Fruit fly (Drosophila melanogaster) whole organism, embryonic: ENCODE results near the gene fzy.

ENCODE experiments used
- CG10147 ChIP-seq: fragments of 200-800 bp; sonication (Bioruptor generic); optimal IDR thresholded peaks from 2 replicates; lab custom pipeline; 2019; ENCODE audit warnings: missing biosample characterization, mild to moderate bottlenecking, missing genetic modification characterization, moderate library complexity
- CG10654 ChIP-seq: fragments of 200-800 bp; sonication (Bioruptor generic); optimal IDR thresholded peaks from 2 replicates; lab custom pipeline; 2016; ENCODE audit warnings: missing biosample characterization, missing genetic modification characterization
- CG11247 ChIP-seq: fragments of 200-800 bp; sonication (Bioruptor generic); IDR thresholded peaks from 2 replicates; pipeline ENCODE4 v1.3.6; 2022; ENCODE audit warnings: missing biosample characterization, missing genetic modification characterization
- CG11504 ChIP-seq: fragments of 200-800 bp; sonication (Bioruptor generic); optimal IDR thresholded peaks from 3 replicates; lab custom pipeline; 2019; ENCODE audit warnings: missing biosample characterization, mild to moderate bottlenecking, missing genetic modification characterization, moderate library complexity
- CG11723 ChIP-seq: fragments of 200-800 bp; sonication (Bioruptor generic); optimal IDR thresholded peaks from 2 replicates; lab custom pipeline; 2017; ENCODE audit warnings: missing biosample characterization, mild to moderate bottlenecking, missing genetic modification characterization
- CG12219 ChIP-seq: fragments of 200-800 bp; sonication (Bioruptor generic); optimal IDR thresholded peaks from 3 replicates; lab custom pipeline; 2018; ENCODE audit warnings: missing biosample characterization, mild to moderate bottlenecking, missing genetic modification characterization
- CG13624 ChIP-seq: fragments of 200-800 bp; sonication (Bioruptor generic); optimal IDR thresholded peaks from 2 replicates; lab custom pipeline; 2016; ENCODE audit warnings: missing biosample characterization, missing genetic modification characterization
- CG13775 ChIP-seq: fragments of 200-800 bp; sonication (Bioruptor generic); optimal IDR thresholded peaks from 3 replicates; lab custom pipeline; 2017; ENCODE audit warnings: missing biosample characterization, mild to moderate bottlenecking, missing genetic modification characterization
- CG15269 ChIP-seq: fragments of 200-800 bp; sonication (Bioruptor generic); optimal IDR thresholded peaks from 2 replicates; lab custom pipeline; 2018; ENCODE audit warnings: missing biosample characterization, mild to moderate bottlenecking, missing genetic modification characterization, moderate library complexity
- CG15514 ChIP-seq: fragments of 200-800 bp; sonication (Bioruptor generic); optimal IDR thresholded peaks from 3 replicates; lab custom pipeline; 2017; ENCODE audit warnings: missing biosample characterization, missing genetic modification characterization, mild to moderate bottlenecking, moderate library complexity, missing genetic modification reagents
- CG16779 ChIP-seq: fragments of 200-800 bp; sonication (Bioruptor generic); IDR thresholded peaks from 2 replicates; pipeline ENCODE4 v1.3.6; 2022; ENCODE audit warnings: missing biosample characterization, missing genetic modification characterization
- CG17385 ChIP-seq: fragments of 200-800 bp; sonication (Bioruptor generic); optimal IDR thresholded peaks from 3 replicates; lab custom pipeline; 2018; ENCODE audit warnings: missing biosample characterization, mild to moderate bottlenecking, missing genetic modification characterization
- CG31388 ChIP-seq: fragments of 200-800 bp; sonication (Bioruptor generic); optimal IDR thresholded peaks from 2 replicates; lab custom pipeline; 2016; ENCODE audit warnings: missing biosample characterization, missing genetic modification characterization
- CG4730 ChIP-seq: fragments of 200-800 bp; sonication (Bioruptor generic); IDR thresholded peaks from 2 replicates; pipeline ENCODE4 v1.3.6; 2022; ENCODE audit warnings: missing biosample characterization, missing genetic modification characterization
- CG6689 ChIP-seq: fragments of 200-800 bp; sonication (Bioruptor generic); IDR thresholded peaks from 2 replicates; pipeline ENCODE4 v1.3.6; 2022; ENCODE audit warnings: missing biosample characterization, missing genetic modification characterization
- CG7372 ChIP-seq: fragments of 200-800 bp; sonication (Bioruptor generic); IDR thresholded peaks from 2 replicates; pipeline ENCODE4 v1.3.6; 2022; ENCODE audit warnings: missing biosample characterization, missing genetic modification characterization
- CG7839 ChIP-seq: fragments of 200-800 bp; sonication (Bioruptor generic); optimal IDR thresholded peaks from 3 replicates; lab custom pipeline; 2018; ENCODE audit warnings: missing biosample characterization, mild to moderate bottlenecking, missing genetic modification characterization, moderate library complexity
- CG8281 ChIP-seq: fragments of 200-800 bp; sonication (Bioruptor generic); optimal IDR thresholded peaks from 2 replicates; lab custom pipeline; 2018; ENCODE audit warnings: missing biosample characterization, mild to moderate bottlenecking, missing genetic modification characterization, moderate library complexity
- CG8359 ChIP-seq: fragments of 200-800 bp; sonication (Bioruptor generic); optimal IDR thresholded peaks from 2 replicates; lab custom pipeline; 2017; ENCODE audit warnings: missing biosample characterization, mild to moderate bottlenecking, missing genetic modification characterization, borderline replicate concordance
- CG8478 ChIP-seq: fragments of >200 bp; optimal IDR thresholded peaks from 2 replicates; lab custom pipeline; 2018
- CG8924 ChIP-seq: fragments of 200-800 bp; optimal IDR thresholded peaks from 3 replicates; lab custom pipeline; 2019; ENCODE audit warnings: missing biosample characterization, mild to moderate bottlenecking, missing genetic modification characterization, moderate library complexity
- CG9215 ChIP-seq: fragments of 200-800 bp; sonication (Bioruptor generic); IDR thresholded peaks from 2 replicates; pipeline ENCODE4 v1.3.6; 2022; ENCODE audit warnings: missing biosample characterization, missing genetic modification characterization
- CG9876 ChIP-seq: fragments of 200-800 bp; sonication (Bioruptor generic); optimal IDR thresholded peaks from 2 replicates; lab custom pipeline; 2016; ENCODE audit warnings: missing biosample characterization, missing genetic modification characterization
- CHES-1-like ChIP-seq: fragments of 200-800 bp; sonication (Bioruptor generic); optimal IDR thresholded peaks from 2 replicates; lab custom pipeline; 2016; ENCODE audit warnings: missing biosample characterization, missing genetic modification characterization
- D19B ChIP-seq: fragments of 200-800 bp; sonication (Bioruptor generic); optimal IDR thresholded peaks from 2 replicates; lab custom pipeline; 2017; ENCODE audit warnings: missing biosample characterization, mild to moderate bottlenecking, missing genetic modification characterization
- Hr39 ChIP-seq: fragments of >200 bp; optimal IDR thresholded peaks from 2 replicates; lab custom pipeline; 2017
- MTF-1 ChIP-seq: fragments of 200-800 bp; sonication (Bioruptor generic); optimal IDR thresholded peaks from 2 replicates; lab custom pipeline; 2018; ENCODE audit warnings: missing biosample characterization, mild to moderate bottlenecking, missing genetic modification characterization, borderline replicate concordance
- Med ChIP-seq: fragments of 200-800 bp; sonication (Bioruptor generic); peaks from one replicate; lab custom pipeline; 2016; ENCODE audit warnings: missing biosample characterization, missing genetic modification characterization, mild to moderate bottlenecking, inconsistent platforms, moderate library complexity
- Mes4 ChIP-seq: fragments of 200-800 bp; sonication (Bioruptor generic); optimal IDR thresholded peaks from 2 replicates; lab custom pipeline; 2016; ENCODE audit warnings: missing biosample characterization, missing genetic modification characterization
- Nf-YA ChIP-seq: fragments of 200-800 bp; sonication (Bioruptor generic); IDR thresholded peaks from 2 replicates; pipeline ENCODE4 v1.3.6; 2022; ENCODE audit warnings: missing biosample characterization, missing genetic modification characterization
- Nf-YC ChIP-seq: fragments of 200-800 bp; optimal IDR thresholded peaks from 3 replicates; lab custom pipeline; 2019; ENCODE audit warnings: missing biosample characterization, mild to moderate bottlenecking, missing genetic modification characterization, moderate library complexity
- Pdp1 ChIP-seq, 2 experiments: fragments of 200-800 bp; sonication (Bioruptor generic); optimal IDR thresholded peaks; 3 replicates each; lab custom pipeline; 2016; ENCODE audit warnings: missing biosample characterization in 2 of 2, missing genetic modification characterization in 2 of 2, mild to moderate bottlenecking in 1 of 2, moderate library complexity in 1 of 2
- Rfx ChIP-seq: fragments of 200-800 bp; sonication (Bioruptor generic); IDR thresholded peaks from 2 replicates; pipeline ENCODE4 v1.3.6; 2022; ENCODE audit warnings: missing biosample characterization, missing genetic modification characterization
- Xrp1 ChIP-seq: fragments of 200-800 bp; sonication (Bioruptor generic); IDR thresholded peaks from 2 replicates; pipeline ENCODE4 v1.3.6; 2022; ENCODE audit warnings: missing biosample characterization, missing genetic modification characterization
- abd-A ChIP-seq: fragments of 200-800 bp; sonication (Bioruptor generic); optimal IDR thresholded peaks from 3 replicates; lab custom pipeline; 2019; ENCODE audit warnings: missing biosample characterization, mild to moderate bottlenecking, missing genetic modification characterization, moderate library complexity
- al ChIP-seq: fragments of 200-800 bp; sonication (Bioruptor generic); IDR thresholded peaks from 2 replicates; pipeline ENCODE4 v1.3.6; 2022; ENCODE audit warnings: missing biosample characterization, missing genetic modification characterization
- ase ChIP-seq: fragments of 200-800 bp; sonication (Bioruptor generic); IDR thresholded peaks from 3 replicates; pipeline ENCODE4 v1.3.6; 2022; ENCODE audit warnings: missing biosample characterization, missing genetic modification characterization
- bowl ChIP-seq: fragments of 200-800 bp; sonication (Bioruptor generic); IDR thresholded peaks from 2 replicates; pipeline ENCODE4 v1.3.6; 2022; ENCODE audit warnings: missing biosample characterization, missing genetic modification characterization
- cas ChIP-seq: fragments of 200-800 bp; sonication (Bioruptor generic); IDR thresholded peaks from 2 replicates; pipeline ENCODE4 v1.3.6; 2022; ENCODE audit warnings: missing biosample characterization, missing genetic modification characterization
- danr ChIP-seq: fragments of 200-800 bp; sonication (Bioruptor generic); IDR thresholded peaks from 2 replicates; pipeline ENCODE4 v1.3.6; 2022; ENCODE audit warnings: missing biosample characterization, missing genetic modification characterization
- en ChIP-seq: fragments of 200-800 bp; sonication (Bioruptor generic); optimal IDR thresholded peaks from 2 replicates; lab custom pipeline; 2016; ENCODE audit warnings: missing biosample characterization, missing genetic modification characterization
- fd3F ChIP-seq: fragments of 200-800 bp; sonication (Bioruptor generic); optimal IDR thresholded peaks from 2 replicates; lab custom pipeline; 2018; ENCODE audit warnings: missing biosample characterization, mild to moderate bottlenecking, missing genetic modification characterization, moderate library complexity
- fru ChIP-seq: fragments of >200 bp; optimal IDR thresholded peaks from 2 replicates; lab custom pipeline; 2017
- jigr1 ChIP-seq: fragments of 200-800 bp; sonication (Bioruptor generic); IDR thresholded peaks from 3 replicates; pipeline ENCODE4 v1.3.6; 2022; ENCODE audit warnings: missing biosample characterization, missing genetic modification characterization
- kni ChIP-seq: fragments of 200-800 bp; sonication (Bioruptor generic); optimal IDR thresholded peaks from 3 replicates; lab custom pipeline; 2017; ENCODE audit warnings: mild to moderate bottlenecking, missing biosample characterization, missing genetic modification reagents, missing genetic modification characterization
- knrl ChIP-seq: fragments of 200-800 bp; sonication (Bioruptor generic); IDR thresholded peaks from 3 replicates; pipeline ENCODE4 v1.3.6; 2022; ENCODE audit warnings: missing biosample characterization, missing genetic modification characterization; ENCODE audit not compliant: partially characterized antibody
- oc ChIP-seq: fragments of 200-800 bp; sonication (Bioruptor generic); optimal IDR thresholded peaks from 2 replicates; lab custom pipeline; 2018; ENCODE audit warnings: missing biosample characterization, mild to moderate bottlenecking, missing genetic modification characterization, moderate library complexity
- pum ChIP-seq: fragments of 200-800 bp; sonication (Bioruptor generic); optimal IDR thresholded peaks from 2 replicates; lab custom pipeline; 2016; ENCODE audit warnings: missing biosample characterization, missing genetic modification characterization
- tx ChIP-seq: fragments of 200-800 bp; sonication (Bioruptor generic); optimal IDR thresholded peaks from 2 replicates; lab custom pipeline; 2016; ENCODE audit warnings: missing biosample characterization, missing genetic modification characterization
- wek ChIP-seq: fragments of 200-800 bp; sonication (Bioruptor generic); optimal IDR thresholded peaks from 3 replicates; lab custom pipeline; 2018; ENCODE audit warnings: missing biosample characterization, mild to moderate bottlenecking, missing genetic modification characterization, moderate library complexity

Gene fzy

DNA sequence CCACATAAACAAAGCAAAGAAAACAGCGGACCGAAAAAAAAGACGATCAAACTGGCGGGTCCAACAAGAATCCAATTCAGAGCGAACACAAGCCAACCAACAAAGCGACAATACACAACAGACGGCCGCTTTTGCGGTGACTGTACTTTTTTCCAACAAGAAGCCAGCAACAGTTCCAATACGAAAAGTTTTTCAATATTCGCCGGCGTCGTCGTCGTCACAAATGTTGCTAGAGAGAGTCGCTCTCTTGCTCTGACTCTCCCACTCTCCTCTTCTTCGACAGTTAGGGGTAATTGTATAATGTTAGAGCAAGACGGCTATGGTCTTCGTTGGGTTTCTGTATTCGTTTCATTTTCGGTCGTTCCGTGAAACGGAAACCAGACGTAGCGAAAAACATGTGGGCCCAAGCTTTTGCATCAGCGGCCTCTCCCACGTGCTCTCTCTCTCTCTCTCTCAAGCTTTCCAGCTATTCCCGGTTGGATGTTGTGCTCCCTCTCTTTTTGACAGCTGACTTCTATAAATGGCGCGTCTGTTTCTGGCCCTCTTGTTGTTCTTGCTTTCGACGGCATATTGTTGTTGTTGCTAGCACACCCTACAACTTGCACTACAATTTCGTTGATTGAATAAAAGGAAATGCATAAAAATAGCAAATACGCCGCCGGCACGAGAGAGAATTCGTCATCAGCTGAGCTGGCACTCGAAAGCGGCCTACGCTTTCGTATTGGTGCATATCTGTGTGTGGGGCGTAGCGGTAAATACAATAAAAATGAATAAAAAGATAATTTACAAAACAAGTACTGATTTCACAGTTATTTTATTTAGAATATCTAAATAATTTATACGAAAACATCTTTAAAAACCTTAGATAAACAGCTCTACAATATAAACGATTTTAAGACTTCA lies 41.3 kb upstream of the fzy start (continued):
- TF ChIP-seq CG10654 (GFP tag; lab: Kevin White, UChicago) (no peak), CHES-1-like (GFP tag; lab: Kevin White, UChicago) (peak; percentile 21), Rfx (no peak), CG17385 (GFP tag; lab: Kevin White, UChicago) (peak; percentile 87), Pdp1 (GFP tag; optimal IDR thresholded peaks at IDR 0.05; lab: Kevin White, UChicago) (peak in 1 of 2 experiments; percentile 99), CG7839 (tag; lab: Kevin White, UChicago) (peak; percentile 57), pum (no peak), CG10147 (no peak), CG13624 (GFP tag; lab: Kevin White, UChicago) (peak; percentile 80), cas (no peak), CG9215 (no peak), CG15514 (peak; percentile 91), danr (GFP tag; lab: Robert Waterston, UW) (no peak), Hr39 (lab: Kevin White, UChicago) (no peak), en (GFP tag; lab: Kevin White, UChicago) (peak; percentile 45), CG9876 (GFP tag; lab: Kevin White, UChicago) (no peak), bowl (no peak), CG11504 (peak; percentile 100), Med (peak; percentile 96), jigr1 (GFP tag; lab: Robert Waterston, UW) (no peak), MTF-1 (GFP tag; lab: Kevin White, UChicago) (peak; percentile 93), oc (tag; lab: Kevin White, UChicago) (peak; percentile 54), CG8281 (tag; lab: Kevin White, UChicago) (peak; percentile 73), Xrp1 (GFP tag; lab: Robert Waterston, UW) (no peak), ase (no peak), CG8924 (tag; lab: Kevin White, UChicago) (peak; percentile 83), abd-A (tag; lab: Kevin White, UChicago) (peak; percentile 94), CG13775 (GFP tag; lab: Kevin White, UChicago) (peak; percentile 53), D19B (peak; percentile 15), tx (no peak), CG16779 (GFP tag; lab: Robert Waterston, UW) (no peak), CG7372 (GFP tag; lab: Robert Waterston, UW) (no peak), CG11723 (GFP tag; lab: Kevin White, UChicago) (peak; percentile 77), CG15269 (tag; lab: Kevin White, UChicago) (peak; percentile 57), Nf-YA (GFP tag; lab: Robert Waterston, UW) (no peak), knrl (GFP tag; lab: Robert Waterston, UW) (no peak), CG31388 (GFP tag; lab: Kevin White, UChicago) (no peak), CG6689 (GFP tag; lab: Robert Waterston, UW) (no peak), wek (peak; percentile 92), CG4730 (GFP tag; lab: Robert Waterston, UW) (no peak), fd3F (GFP tag; lab: Kevin White, UChicago) (no peak), CG11247 (GFP tag; lab: Robert Waterston, UW) (no peak), CG8359 (GFP tag; lab: Kevin White, UChicago) (peak; percentile 47), Mes4 (GFP tag; lab: Kevin White, UChicago) (peak; percentile 59), CG8478 (lab: Kevin White, UChicago) (no peak), Nf-YC (tag; lab: Kevin White, UChicago) (peak; percentile 73), CG12219 (GFP tag; lab: Kevin White, UChicago) (peak; percentile 85), al (no peak), fru (lab: Kevin White, UChicago) (no peak), kni (GFP tag; lab: Kevin White, UChicago) (peak; percentile 93)
